Fruit fly (Drosophila melanogaster) whole organism, embryonic: Measurements from ENCODE around the gene Mbs.

Source experiments
- Aef1 ChIP-seq: fragments of 200-800 bp; sonication (Bioruptor generic); IDR thresholded peaks from 3 replicates; pipeline ENCODE4 v1.3.6; 2022; ENCODE audit warnings: missing biosample characterization, missing genetic modification characterization
- Atf6 ChIP-seq: fragments of 200-800 bp; sonication (Bioruptor generic); IDR thresholded peaks from 2 replicates; pipeline ENCODE4 v1.3.6; 2022; ENCODE audit warnings: missing biosample characterization, missing genetic modification characterization
- B-H2 ChIP-seq: fragments of 200-800 bp; sonication (Bioruptor generic); optimal IDR thresholded peaks from 2 replicates; lab custom pipeline; 2018; ENCODE audit warnings: missing biosample characterization, mild to moderate bottlenecking, missing genetic modification characterization
- Blimp-1 ChIP-seq: fragments of 200-800 bp; sonication (Bioruptor generic); optimal IDR thresholded peaks from 3 replicates; lab custom pipeline; 2018; ENCODE audit warnings: missing biosample characterization, missing genetic modification characterization, mild to moderate bottlenecking, moderate library complexity, missing genetic modification reagents
- CG10565 ChIP-seq: fragments of 200-800 bp; sonication (Bioruptor generic); optimal IDR thresholded peaks from 3 replicates; lab custom pipeline; 2016; ENCODE audit warnings: missing biosample characterization, mild to moderate bottlenecking, missing genetic modification characterization
- CG10959 ChIP-seq: fragments of 200-800 bp; sonication (Bioruptor generic); IDR thresholded peaks from 2 replicates; pipeline ENCODE4 v1.3.6; 2022; ENCODE audit warnings: missing biosample characterization, missing genetic modification characterization
- CG12236 ChIP-seq: fragments of 200-800 bp; sonication (Bioruptor generic); optimal IDR thresholded peaks from 2 replicates; lab custom pipeline; 2016; ENCODE audit warnings: missing biosample characterization, missing genetic modification characterization
- CG12299 ChIP-seq: fragments of 200-800 bp; sonication (Bioruptor generic); optimal IDR thresholded peaks from 2 replicates; lab custom pipeline; 2018; ENCODE audit warnings: missing biosample characterization, mild to moderate bottlenecking, missing genetic modification characterization
- CG14710 ChIP-seq: fragments of 200-800 bp; sonication (Bioruptor generic); optimal IDR thresholded peaks from 3 replicates; lab custom pipeline; 2019; ENCODE audit warnings: missing biosample characterization, mild to moderate bottlenecking, missing genetic modification characterization, moderate library complexity
- CG1529 ChIP-seq: fragments of 200-800 bp; sonication (Bioruptor generic); optimal IDR thresholded peaks from 3 replicates; lab custom pipeline; 2018; ENCODE audit warnings: missing biosample characterization, missing genetic modification characterization
- CG15514 ChIP-seq: fragments of 200-800 bp; sonication (Bioruptor generic); optimal IDR thresholded peaks from 3 replicates; lab custom pipeline; 2017; ENCODE audit warnings: missing biosample characterization, missing genetic modification characterization, mild to moderate bottlenecking, moderate library complexity, missing genetic modification reagents
- CG1647 ChIP-seq: fragments of 200-800 bp; sonication (Bioruptor generic); optimal IDR thresholded peaks from 3 replicates; lab custom pipeline; 2016; ENCODE audit warnings: missing biosample characterization, missing genetic modification characterization
- CG17912 ChIP-seq: fragments of 200-800 bp; sonication (Bioruptor generic); optimal IDR thresholded peaks from 2 replicates; lab custom pipeline; 2018; ENCODE audit warnings: missing biosample characterization, mild to moderate bottlenecking, missing genetic modification characterization
- CG18262 ChIP-seq: fragments of 200-800 bp; optimal IDR thresholded peaks from 3 replicates; lab custom pipeline; 2019; ENCODE audit warnings: missing biosample characterization, mild to moderate bottlenecking, missing genetic modification characterization, moderate library complexity
- CG1832 ChIP-seq: fragments of 200-800 bp; sonication (Bioruptor generic); optimal IDR thresholded peaks from 2 replicates; lab custom pipeline; 2017; ENCODE audit warnings: missing biosample characterization, mild to moderate bottlenecking, missing genetic modification characterization, inconsistent platforms
- CG18476 ChIP-seq: fragments of 200-800 bp; sonication (Bioruptor generic); optimal IDR thresholded peaks from 2 replicates; lab custom pipeline; 2016; ENCODE audit warnings: missing biosample characterization, mild to moderate bottlenecking, missing genetic modification characterization
- CG2678 ChIP-seq: fragments of 200-800 bp; sonication (Bioruptor generic); optimal IDR thresholded peaks from 3 replicates; lab custom pipeline; 2019; ENCODE audit warnings: missing biosample characterization, mild to moderate bottlenecking, missing genetic modification characterization, moderate library complexity
- CG6683 ChIP-seq: fragments of 200-800 bp; sonication (Bioruptor generic); optimal IDR thresholded peaks from 2 replicates; lab custom pipeline; 2017; ENCODE audit warnings: missing biosample characterization, mild to moderate bottlenecking, missing genetic modification characterization, missing genetic modification reagents
- CG7745 ChIP-seq: fragments of 200-800 bp; sonication (Bioruptor generic); optimal IDR thresholded peaks from 2 replicates; lab custom pipeline; 2018; ENCODE audit warnings: missing biosample characterization, mild to moderate bottlenecking, missing genetic modification characterization, moderate library complexity
- CG9817 ChIP-seq: fragments of 200-800 bp; sonication (Bioruptor generic); optimal IDR thresholded peaks from 2 replicates; lab custom pipeline; 2018; ENCODE audit warnings: missing biosample characterization, mild to moderate bottlenecking, missing genetic modification characterization, moderate library complexity
- Dfd ChIP-seq, 2 experiments: fragments of >200 bp; optimal IDR thresholded peaks; 2 replicates each; lab custom pipeline; 2017; ENCODE audit warnings: missing biosample characterization in 2 of 2, missing genetic modification characterization in 2 of 2
- Dll ChIP-seq: fragments of 200-800 bp; sonication (Bioruptor generic); IDR thresholded peaks from 4 replicates; pipeline ENCODE4 v1.3.6; 2022; ENCODE audit warnings: missing biosample characterization, missing genetic modification characterization; ENCODE audit not compliant: partially characterized antibody
- MESR4 ChIP-seq: fragments of 200-800 bp; sonication (Bioruptor generic); optimal IDR thresholded peaks from 2 replicates; lab custom pipeline; 2018; ENCODE audit warnings: missing biosample characterization, mild to moderate bottlenecking, missing genetic modification characterization, moderate library complexity
- Mes4 ChIP-seq: fragments of 200-800 bp; sonication (Bioruptor generic); optimal IDR thresholded peaks from 2 replicates; lab custom pipeline; 2016; ENCODE audit warnings: missing biosample characterization, missing genetic modification characterization
- Mrtf ChIP-seq: fragments of 200-800 bp; sonication (Bioruptor generic); IDR thresholded peaks from 3 replicates; pipeline ENCODE4 v1.3.6; 2022; ENCODE audit warnings: missing biosample characterization, missing genetic modification characterization
- Nf-YC ChIP-seq: fragments of 200-800 bp; optimal IDR thresholded peaks from 3 replicates; lab custom pipeline; 2019; ENCODE audit warnings: missing biosample characterization, mild to moderate bottlenecking, missing genetic modification characterization, moderate library complexity
- NfI ChIP-seq: fragments of 200-800 bp; sonication (Bioruptor generic); optimal IDR thresholded peaks from 3 replicates; lab custom pipeline; 2018; ENCODE audit warnings: missing biosample characterization, mild to moderate bottlenecking, missing genetic modification characterization, moderate library complexity
- Oaz ChIP-seq: fragments of 200-800 bp; sonication (Bioruptor generic); IDR thresholded peaks from 2 replicates; pipeline ENCODE4 v1.3.6; 2022; ENCODE audit warnings: missing biosample characterization, missing genetic modification characterization
- Scr ChIP-seq: fragments of 200-800 bp; sonication (Bioruptor generic); IDR thresholded peaks from 2 replicates; pipeline ENCODE4 v1.3.6; 2022; ENCODE audit warnings: missing biosample characterization, missing genetic modification characterization; ENCODE audit not compliant: partially characterized antibody
- Sox100B ChIP-seq: fragments of 200-800 bp; sonication (Bioruptor generic); optimal IDR thresholded peaks from 3 replicates; lab custom pipeline; 2018; ENCODE audit warnings: missing biosample characterization, mild to moderate bottlenecking, missing genetic modification characterization
- ab ChIP-seq: fragments of 200-800 bp; sonication (Bioruptor generic); optimal IDR thresholded peaks from 2 replicates; lab custom pipeline; 2016; ENCODE audit warnings: missing biosample characterization, missing genetic modification characterization
- ac ChIP-seq: fragments of 200-800 bp; sonication (Bioruptor generic); optimal IDR thresholded peaks from 3 replicates; lab custom pipeline; 2017; ENCODE audit warnings: missing biosample characterization, mild to moderate bottlenecking, missing genetic modification characterization
- ara ChIP-seq: fragments of 200-800 bp; sonication (Bioruptor generic); IDR thresholded peaks from 2 replicates; pipeline ENCODE4 v1.3.6; 2022; ENCODE audit warnings: missing biosample characterization, missing genetic modification characterization
- br ChIP-seq: fragments of >200 bp; optimal IDR thresholded peaks from 2 replicates; lab custom pipeline; 2017
- caup ChIP-seq: fragments of 200-800 bp; sonication (Bioruptor generic); optimal IDR thresholded peaks from 3 replicates; lab custom pipeline; 2017; ENCODE audit warnings: missing biosample characterization, mild to moderate bottlenecking, missing genetic modification characterization, moderate library complexity; ENCODE audit not compliant: severe bottlenecking
- dati ChIP-seq: fragments of 200-800 bp; sonication (Bioruptor generic); IDR thresholded peaks from 2 replicates; pipeline ENCODE4 v1.3.6; 2022; ENCODE audit warnings: missing biosample characterization, missing genetic modification characterization
- dimm ChIP-seq: fragments of 200-800 bp; sonication (Bioruptor generic); IDR thresholded peaks from 2 replicates; pipeline ENCODE4 v1.3.6; 2022; ENCODE audit warnings: missing biosample characterization, missing genetic modification characterization
- disco-r ChIP-seq: fragments of 200-800 bp; sonication (Bioruptor generic); optimal IDR thresholded peaks from 2 replicates; lab custom pipeline; 2016; ENCODE audit warnings: missing biosample characterization, missing genetic modification characterization
- ems ChIP-seq: fragments of 200-800 bp; sonication (Bioruptor generic); optimal IDR thresholded peaks from 3 replicates; lab custom pipeline; 2016; ENCODE audit warnings: missing biosample characterization, missing genetic modification characterization
- exex ChIP-seq: fragments of 200-800 bp; sonication (Bioruptor generic); optimal IDR thresholded peaks from 4 replicates; lab custom pipeline; 2018; ENCODE audit warnings: missing biosample characterization, mild to moderate bottlenecking, missing genetic modification characterization, moderate library complexity
- grn ChIP-seq: fragments of 200-800 bp; sonication (Bioruptor generic); optimal IDR thresholded peaks from 3 replicates; lab custom pipeline; 2017; ENCODE audit warnings: missing biosample characterization, missing genetic modification characterization
- ham ChIP-seq: fragments of 200-800 bp; sonication (Bioruptor generic); IDR thresholded peaks from 2 replicates; pipeline ENCODE4 v1.3.6; 2022; ENCODE audit warnings: missing biosample characterization, missing genetic modification characterization
- kni ChIP-seq: fragments of 200-800 bp; sonication (Bioruptor generic); optimal IDR thresholded peaks from 3 replicates; lab custom pipeline; 2017; ENCODE audit warnings: mild to moderate bottlenecking, missing biosample characterization, missing genetic modification reagents, missing genetic modification characterization
- lmd ChIP-seq: fragments of 200-800 bp; sonication (Bioruptor generic); IDR thresholded peaks from 2 replicates; pipeline ENCODE4 v1.3.6; 2022; ENCODE audit warnings: missing biosample characterization, missing genetic modification characterization
- luna ChIP-seq: fragments of 200-800 bp; sonication (Bioruptor generic); optimal IDR thresholded peaks from 2 replicates; lab custom pipeline; 2016; ENCODE audit warnings: missing biosample characterization, missing genetic modification characterization
- nerfin-1 ChIP-seq: fragments of 200-800 bp; sonication (Bioruptor generic); optimal IDR thresholded peaks from 3 replicates; lab custom pipeline; 2019; ENCODE audit warnings: missing biosample characterization, mild to moderate bottlenecking, missing genetic modification characterization, moderate library complexity
- row ChIP-seq: fragments of 200-800 bp; sonication (Bioruptor generic); IDR thresholded peaks from 3 replicates; pipeline ENCODE4 v1.3.6; 2022; ENCODE audit warnings: missing biosample characterization, missing genetic modification characterization
- sob ChIP-seq: fragments of 200-800 bp; sonication (Bioruptor generic); IDR thresholded peaks from 2 replicates; pipeline ENCODE4 v1.3.6; 2022; ENCODE audit warnings: missing biosample characterization, missing genetic modification characterization
- ssp ChIP-seq: fragments of 200-800 bp; sonication (Bioruptor generic); IDR thresholded peaks from 2 replicates; pipeline ENCODE4 v1.3.6; 2022; ENCODE audit warnings: missing biosample characterization, missing genetic modification characterization
- twi ChIP-seq: fragments of 200-800 bp; optimal IDR thresholded peaks from 2 replicates; lab custom pipeline; 2019; ENCODE audit warnings: missing biosample characterization, mild to moderate bottlenecking, missing genetic modification characterization, moderate library complexity
- tx ChIP-seq: fragments of 200-800 bp; sonication (Bioruptor generic); optimal IDR thresholded peaks from 2 replicates; lab custom pipeline; 2016; ENCODE audit warnings: missing biosample characterization, missing genetic modification characterization

Gene Mbs

DNA sequence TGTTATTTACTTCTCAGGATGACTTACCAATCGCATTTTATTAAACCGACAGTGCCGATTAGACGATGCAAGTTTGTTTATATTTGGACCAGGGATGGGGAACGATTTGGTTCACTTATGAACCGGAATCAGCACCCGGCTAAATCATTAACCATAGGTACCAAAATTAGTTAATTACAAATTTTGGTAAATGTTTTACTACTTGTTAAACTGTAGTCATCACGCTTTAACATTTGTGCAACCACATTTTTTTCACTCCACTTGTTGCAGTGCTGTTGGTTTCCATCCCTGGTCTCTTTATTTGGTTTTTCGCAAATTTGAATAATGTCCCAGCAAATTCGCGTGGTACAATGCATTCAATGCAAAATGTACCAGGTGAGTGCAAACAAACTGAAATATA is 53.8 kb downstream of the Mbs start, which contains the start of the genes IntS9 and CG43295 (continued):
- no peak for TF ChIP-seq twi (tag; lab: Kevin White, UChicago)
- TF ChIP-seq CG12236 = peak; percentile 72
- no peak for TF ChIP-seq CG1529
- no peak for TF ChIP-seq CG7745 (tag; lab: Kevin White, UChicago)
- TF ChIP-seq dati (GFP tag; lab: Robert Waterston, UW) = peak; percentile 82
- no peak for TF ChIP-seq grn (GFP tag; lab: Kevin White, UChicago)
- TF ChIP-seq CG2678 (tag; lab: Kevin White, UChicago) = no peak
- 0 out of 4 replicates have a peak, but pooled peaks have one; percentile 25 for TF ChIP-seq Dll (GFP tag; lab: Robert Waterston, UW)
- peak; percentile 74 for TF ChIP-seq Oaz (GFP tag; lab: Robert Waterston, UW)
- 0 out of 2 replicates have a peak, but pooled peaks have one; percentile 19 for TF ChIP-seq dimm
- TF ChIP-seq CG17912 = peak; percentile 16
- 0 out of 2 replicates have a peak, but pooled peaks have one; percentile 19 for TF ChIP-seq ham (GFP tag; lab: Robert Waterston, UW)
- TF ChIP-seq Atf6 = peak; percentile 82
- TF ChIP-seq ab = peak; percentile 75
- TF ChIP-seq CG18262 (tag; lab: Kevin White, UChicago) = peak; percentile 79
- no peak for TF ChIP-seq Blimp-1 (GFP tag; lab: Kevin White, UChicago)
- peak; percentile 77 for TF ChIP-seq NfI (GFP tag; lab: Kevin White, UChicago)
- peak; percentile 61; the same call in 2 of the 3 replicates for TF ChIP-seq Mrtf (GFP tag; lab: Robert Waterston, UW)
- peak; percentile 37 for TF ChIP-seq Scr
- TF ChIP-seq CG10565 (GFP tag; lab: Kevin White, UChicago) = peak; percentile 31
- no peak for TF ChIP-seq Nf-YC
- TF ChIP-seq caup (GFP tag; lab: Kevin White, UChicago) = peak; percentile 74
- TF ChIP-seq ac (GFP tag; lab: Kevin White, UChicago) = peak; percentile 7
- no peak for TF ChIP-seq Sox100B (GFP tag; lab: Kevin White, UChicago)
- TF ChIP-seq row (GFP tag; lab: Robert Waterston, UW) = peak; percentile 93
- TF ChIP-seq CG1832 (GFP tag; lab: Kevin White, UChicago) = no peak
- peak; percentile 82 for TF ChIP-seq Aef1 (GFP tag; lab: Robert Waterston, UW)
- TF ChIP-seq B-H2 (GFP tag; lab: Kevin White, UChicago) = no peak
- TF ChIP-seq CG9817 (tag; lab: Kevin White, UChicago) = peak; percentile 65
- peak; percentile 39 for TF ChIP-seq CG12299
- TF ChIP-seq ems = peak; percentile 79
- peak; percentile 87 for TF ChIP-seq ara (GFP tag; lab: Robert Waterston, UW)
- TF ChIP-seq sob = peak; percentile 78
- peak; percentile 55 for TF ChIP-seq ssp (GFP tag; lab: Robert Waterston, UW)
- no peak for TF ChIP-seq br
- peak; percentile 70 for TF ChIP-seq CG1647 (GFP tag; lab: Kevin White, UChicago)
- peak; percentile 46 for TF ChIP-seq disco-r
- no peak for TF ChIP-seq exex
- peak; percentile 19 for TF ChIP-seq CG6683 (GFP tag; lab: Kevin White, UChicago)
- peak; percentile 24 for TF ChIP-seq MESR4
- no peak for TF ChIP-seq kni (GFP tag; lab: Kevin White, UChicago)
- no peak for TF ChIP-seq Dfd (GFP tag; optimal IDR thresholded peaks at IDR 0.05; lab: Kevin White, UChicago)
- TF ChIP-seq Mes4 = peak; percentile 82
- peak; percentile 83 for TF ChIP-seq CG18476 (GFP tag; lab: Kevin White, UChicago)
- peak; percentile 85 for TF ChIP-seq CG10959 (GFP tag; lab: Robert Waterston, UW)
- TF ChIP-seq nerfin-1 (tag; lab: Kevin White, UChicago) = no peak
- TF ChIP-seq CG15514 (GFP tag; lab: Kevin White, UChicago) = peak; percentile 99
- no peak for TF ChIP-seq luna (GFP tag; lab: Kevin White, UChicago)
- TF ChIP-seq tx (GFP tag; lab: Kevin White, UChicago) = peak; percentile 77
- peak; percentile 79 for TF ChIP-seq lmd (GFP tag; lab: Robert Waterston, UW)
- TF ChIP-seq CG14710 (tag; lab: Kevin White, UChicago) = peak; percentile 83
